Worm (Caenorhabditis elegans) whole organism, late embryonic: ENCODE measurements around the gene sad-1.

ENCODE experiments used
- C08G9.2 ChIP-seq: sonication (generic microtip); optimal IDR thresholded peaks from 2 replicates; lab custom pipeline; 2016; ENCODE audit warnings: mild to moderate bottlenecking, missing genetic modification characterization, moderate library complexity, missing compliant biosample characterization
- F13H6.1 ChIP-seq: sonication (generic microtip); optimal IDR thresholded peaks from 2 replicates; lab custom pipeline; 2016; ENCODE audit warnings: missing genetic modification characterization, missing compliant biosample characterization
- K02D7.2 ChIP-seq: sonication (generic microtip); optimal IDR thresholded peaks from 2 replicates; lab custom pipeline; 2017; ENCODE audit warnings: mild to moderate bottlenecking, missing genetic modification characterization, missing compliant biosample characterization
- K09A11.1 ChIP-seq: sonication (generic microtip); optimal IDR thresholded peaks from 2 replicates; lab custom pipeline; 2017; ENCODE audit warnings: antibody characterized with exemption, mild to moderate bottlenecking, missing genetic modification characterization, missing compliant biosample characterization; ENCODE audit not compliant: insufficient read depth
- T23F11.4 ChIP-seq: fragments of 200-800 bp; sonication (Bioruptor generic); optimal IDR thresholded peaks from 2 replicates; lab custom pipeline; 2018; ENCODE audit warnings: mild to moderate bottlenecking, missing genetic modification characterization, missing compliant biosample characterization
- ahr-1 ChIP-seq: sonication (generic microtip); optimal IDR thresholded peaks from 2 replicates; lab custom pipeline; 2016; ENCODE audit warnings: missing genetic modification characterization, missing compliant biosample characterization
- ama-1 ChIP-seq: fragments of 150-350 bp; optimal IDR thresholded peaks from 2 replicates; lab custom pipeline; 2014
- ceh-14 ChIP-seq: sonication (generic microtip); optimal IDR thresholded peaks from 2 replicates; lab custom pipeline; 2016; ENCODE audit warnings: missing genotype, missing genetic modification characterization, missing compliant biosample characterization
- ceh-18 ChIP-seq: sonication (generic microtip); optimal IDR thresholded peaks from 2 replicates; lab custom pipeline; 2016; ENCODE audit warnings: missing genetic modification characterization, missing compliant biosample characterization
- ceh-19 ChIP-seq: fragments of 200-800 bp; sonication (Bioruptor generic); optimal IDR thresholded peaks from 2 replicates; lab custom pipeline; 2018; ENCODE audit warnings: mild to moderate bottlenecking, missing genetic modification characterization, missing compliant biosample characterization
- ceh-22 ChIP-seq: sonication (generic microtip); optimal IDR thresholded peaks from 2 replicates; lab custom pipeline; 2017; ENCODE audit warnings: missing biosample characterization, missing genetic modification characterization
- ceh-24 ChIP-seq: sonication (generic microtip); optimal IDR thresholded peaks from 2 replicates; lab custom pipeline; 2016; ENCODE audit warnings: mild to moderate bottlenecking, missing genetic modification characterization, missing compliant biosample characterization
- ceh-48 ChIP-seq: sonication (generic microtip); optimal IDR thresholded peaks from 2 replicates; lab custom pipeline; 2016; ENCODE audit warnings: missing genetic modification characterization, inconsistent platforms, missing compliant biosample characterization
- ceh-6 ChIP-seq: fragments of 200-800 bp; sonication (Bioruptor generic); optimal IDR thresholded peaks from 2 replicates; lab custom pipeline; 2018; ENCODE audit warnings: mild to moderate bottlenecking, missing genetic modification characterization, missing compliant biosample characterization
- ceh-9 ChIP-seq: sonication (generic microtip); optimal IDR thresholded peaks from 2 replicates; lab custom pipeline; 2016; ENCODE audit warnings: mild to moderate bottlenecking, missing genetic modification characterization, inconsistent platforms, missing compliant biosample characterization
- dmd-4 ChIP-seq: sonication (generic microtip); optimal IDR thresholded peaks from 2 replicates; lab custom pipeline; 2016; ENCODE audit warnings: borderline replicate concordance, missing genetic modification characterization, missing compliant biosample characterization
- dve-1 ChIP-seq: sonication (generic microtip); optimal IDR thresholded peaks from 2 replicates; lab custom pipeline; 2017; ENCODE audit warnings: antibody characterized with exemption, mild to moderate bottlenecking, missing genetic modification characterization, missing compliant biosample characterization
- fax-1 ChIP-seq: sonication (generic microtip); optimal IDR thresholded peaks from 2 replicates; lab custom pipeline; 2016; ENCODE audit warnings: missing genotype, missing genetic modification characterization, missing compliant biosample characterization
- fkh-10 ChIP-seq: fragments of 150-350 bp; optimal IDR thresholded peaks from 2 replicates; lab custom pipeline; 2014; ENCODE audit warnings: missing biosample characterization, missing genetic modification reagents, missing genetic modification characterization
- fkh-6 ChIP-seq: sonication (generic microtip); optimal IDR thresholded peaks from 2 replicates; lab custom pipeline; 2016; ENCODE audit warnings: missing genetic modification characterization, missing compliant biosample characterization
- gmeb-2 ChIP-seq: sonication (generic microtip); optimal IDR thresholded peaks from 2 replicates; lab custom pipeline; 2016; ENCODE audit warnings: missing genetic modification characterization, inconsistent platforms, missing compliant biosample characterization
- hlh-13 ChIP-seq: fragments of 200-800 bp; sonication (Bioruptor generic); optimal IDR thresholded peaks from 2 replicates; lab custom pipeline; 2018; ENCODE audit warnings: mild to moderate bottlenecking, missing genetic modification characterization, missing compliant biosample characterization
- hlh-30 ChIP-seq: sonication (generic microtip); optimal IDR thresholded peaks from 2 replicates; lab custom pipeline; 2017; ENCODE audit warnings: antibody characterized with exemption, missing genetic modification characterization, missing compliant biosample characterization; ENCODE audit not compliant: insufficient read depth
- hlh-6 ChIP-seq: sonication (generic microtip); optimal IDR thresholded peaks from 2 replicates; lab custom pipeline; 2016; ENCODE audit warnings: missing genotype, missing genetic modification characterization, missing compliant biosample characterization
- hlh-8 ChIP-seq: sonication (generic microtip); optimal IDR thresholded peaks from 2 replicates; lab custom pipeline; 2016; ENCODE audit warnings: missing genotype, missing genetic modification characterization, missing compliant biosample characterization
- madf-2 ChIP-seq: sonication (generic microtip); optimal IDR thresholded peaks from 2 replicates; lab custom pipeline; 2017; ENCODE audit warnings: missing genetic modification characterization, missing compliant biosample characterization
- mec-3 ChIP-seq: sonication (generic microtip); optimal IDR thresholded peaks from 2 replicates; lab custom pipeline; 2016; ENCODE audit warnings: borderline replicate concordance, missing genetic modification characterization, missing compliant biosample characterization
- nhr-232 ChIP-seq: sonication (generic microtip); optimal IDR thresholded peaks from 2 replicates; lab custom pipeline; 2016; ENCODE audit warnings: missing genetic modification characterization, missing compliant biosample characterization
- npax-4 ChIP-seq: sonication (generic microtip); optimal IDR thresholded peaks from 2 replicates; lab custom pipeline; 2016; ENCODE audit warnings: missing genetic modification characterization, missing compliant biosample characterization
- odd-2 ChIP-seq: sonication (generic microtip); optimal IDR thresholded peaks from 2 replicates; lab custom pipeline; 2017; ENCODE audit warnings: antibody characterized with exemption, mild to moderate bottlenecking, missing genetic modification characterization, missing compliant biosample characterization
- pag-3 ChIP-seq: sonication (generic microtip); optimal IDR thresholded peaks from 2 replicates; lab custom pipeline; 2016; ENCODE audit warnings: missing compliant biosample characterization, missing genetic modification characterization, borderline replicate concordance
- pat-9 ChIP-seq: fragments of 200-800 bp; sonication (Bioruptor generic); optimal IDR thresholded peaks from 2 replicates; lab custom pipeline; 2018; ENCODE audit warnings: mild to moderate bottlenecking, missing genetic modification characterization, moderate library complexity, missing compliant biosample characterization
- pax-1 ChIP-seq: fragments of 150-350 bp; optimal IDR thresholded peaks from 2 replicates; lab custom pipeline; 2014; ENCODE audit warnings: missing biosample characterization, missing genetic modification characterization
- pha-4 ChIP-seq: fragments of 150-350 bp; optimal IDR thresholded peaks from 2 replicates; lab custom pipeline; 2018; ENCODE audit warnings: missing biosample characterization, missing genetic modification reagents, missing genetic modification characterization
- pqm-1 ChIP-seq: sonication (generic microtip); optimal IDR thresholded peaks from 2 replicates; lab custom pipeline; 2016; ENCODE audit warnings: missing genetic modification characterization, missing compliant biosample characterization
- rnt-1 ChIP-seq: sonication (generic microtip); optimal IDR thresholded peaks from 2 replicates; lab custom pipeline; 2016; ENCODE audit warnings: missing genetic modification characterization, missing compliant biosample characterization
- sdc-2 ChIP-seq: sonication (generic microtip); optimal IDR thresholded peaks from 2 replicates; lab custom pipeline; 2016; ENCODE audit warnings: missing genotype, missing genetic modification characterization, missing compliant biosample characterization
- sox-2 ChIP-seq: fragments of 200-800 bp; sonication (Bioruptor generic); IDR thresholded peaks from 2 replicates; pipeline ENCODE4 v1.3.6; 2022; ENCODE audit warnings: missing genetic modification reagents, missing genetic modification characterization, missing compliant biosample characterization
- sox-4 ChIP-seq: sonication (generic microtip); optimal IDR thresholded peaks from 2 replicates; lab custom pipeline; 2017; ENCODE audit warnings: mild to moderate bottlenecking, missing genetic modification characterization, inconsistent platforms, missing compliant biosample characterization
- tbx-2 ChIP-seq: sonication (generic microtip); optimal IDR thresholded peaks from 2 replicates; lab custom pipeline; 2016; ENCODE audit warnings: missing genetic modification characterization, missing compliant biosample characterization
- ttx-3 ChIP-seq: sonication (generic microtip); optimal IDR thresholded peaks from 2 replicates; lab custom pipeline; 2016; ENCODE audit warnings: missing genetic modification reagents, missing genetic modification characterization, missing compliant biosample characterization
- unc-3 ChIP-seq, 2 experiments: fragments of 200-800 bp in 1 of 2; sonication (Bioruptor generic) in 1 of 2; sonication (generic microtip) in 1 of 2; conservative IDR thresholded peaks in 1 of 2; optimal IDR thresholded peaks in 1 of 2; 2 replicates each; pipeline versions ENCODE4 v1.3.6 to Lab custom; 2016 to 2022; ENCODE audit warnings: missing compliant biosample characterization in 2 of 2, missing genetic modification characterization in 2 of 2, missing genetic modification reagents in 1 of 2
- ztf-16 ChIP-seq: sonication (generic microtip); optimal IDR thresholded peaks from 2 replicates; lab custom pipeline; 2017; ENCODE audit warnings: missing genetic modification characterization, missing compliant biosample characterization

The sad-1 gene

DNA sequence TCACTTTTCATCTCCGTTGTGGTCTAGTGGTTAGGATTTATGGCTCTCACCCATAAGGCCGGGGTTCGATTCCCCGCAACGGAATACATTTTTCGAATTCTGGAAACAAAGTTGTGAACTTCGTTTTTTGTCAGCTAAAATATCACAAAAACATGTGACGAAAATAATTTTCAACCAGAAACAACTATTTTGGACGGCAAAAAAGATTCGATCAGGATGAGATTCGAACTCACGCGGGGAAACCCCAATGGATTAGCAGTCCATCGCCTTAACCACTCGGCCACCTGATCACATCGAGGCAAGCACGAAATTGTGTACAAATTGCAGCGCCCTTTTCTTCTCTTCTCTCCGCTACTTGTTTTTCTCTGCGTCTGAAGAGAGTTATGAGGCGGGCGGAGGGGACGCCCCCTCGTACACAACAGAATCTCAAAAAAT is 51.8 kb downstream of the sad-1 start (continued):
- TF ChIP-seq ztf-16 (tag; lab: Kevin White, UChicago) (peak; percentile 70), nhr-232 (tag; lab: Kevin White, UChicago) (peak; percentile 60), ceh-19 (GFP tag; lab: Kevin White, UChicago) (peak; percentile 81), ceh-6 (peak; percentile 73), fkh-6 (peak; percentile 67), madf-2 (peak; percentile 74), hlh-6 (tag; lab: Kevin White, UChicago) (peak; percentile 57)

- TF ChIP-seq hlh-13 (GFP tag; lab: Kevin White, UChicago) (no peak), pag-3 (tag; lab: Kevin White, UChicago) (no peak), hlh-8 (no peak), K09A11.1 (no peak), sdc-2 (no peak), T23F11.4 (GFP tag; lab: Kevin White, UChicago) (no peak), mec-3 (no peak), pqm-1 (tag; lab: Kevin White, UChicago) (no peak), fax-1 (tag; lab: Kevin White, UChicago) (no peak)
- TF ChIP-seq, all 69 proteins: peak for 0
Observed at ce11 chrX:13446418-13446817, 54.0 kb downstream of the sad-1 start, which contains the start of gene set-8. Gene set-8 (plus strand): TSS chrX:13446718.

- TF ChIP-seq ceh-24 (tag; lab: Kevin White, UChicago), result no peak
- no peak for TF ChIP-seq pat-9 (tag; lab: Kevin White, UChicago)
- no peak for TF ChIP-seq ceh-48 (tag; lab: Kevin White, UChicago)
- TF ChIP-seq T23F11.4 (GFP tag; lab: Kevin White, UChicago), result no peak
Observed at ce11 chrX:13444267-13444666, 56.2 kb downstream of the sad-1 start.

ce11 chrX:13443283-13443682 is 57.2 kb downstream of the sad-1 start:
- no peak for TF ChIP-seq K09A11.1
- no peak for TF ChIP-seq fkh-10 (GFP tag; lab: Kevin White, UChicago)
- no peak for TF ChIP-seq ttx-3 (tag; lab: Kevin White, UChicago)
- TF ChIP-seq hlh-8, result no peak
- TF ChIP-seq madf-2, result no peak
- TF ChIP-seq ceh-14, result no peak
- no peak for TF ChIP-seq dmd-4
- TF ChIP-seq ceh-48 (tag; lab: Kevin White, UChicago), result no peak
- no peak for TF ChIP-seq npax-4 (tag; lab: Kevin White, UChicago)
- TF ChIP-seq fax-1 (tag; lab: Kevin White, UChicago), result no peak
- TF ChIP-seq F13H6.1 (tag; lab: Kevin White, UChicago), result no peak

DNA sequence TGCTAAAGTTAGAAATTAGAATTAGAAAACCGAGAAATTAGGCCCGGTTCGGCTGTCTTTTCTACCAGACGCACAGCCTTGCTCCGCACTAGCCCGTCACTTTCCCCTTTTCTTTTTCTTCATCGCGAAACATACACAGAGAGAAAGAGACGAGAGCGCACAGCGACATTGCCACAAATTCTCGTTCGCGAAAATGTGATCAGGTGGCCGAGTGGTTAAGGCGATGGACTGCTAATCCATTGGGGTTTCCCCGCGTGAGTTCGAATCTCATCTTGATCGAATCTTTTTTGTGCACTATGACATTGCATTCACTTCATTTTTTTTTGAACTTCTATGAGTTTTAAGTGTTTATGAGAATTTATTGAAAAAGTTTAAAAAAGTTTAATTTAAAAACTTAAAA is 58.0 kb downstream of the sad-1 start:
- TF ChIP-seq pha-4 (tag; lab: Kevin White, UChicago), result no peak
- TF ChIP-seq K02D7.2, result no peak
- TF ChIP-seq ceh-22 (tag; lab: Kevin White, UChicago), result no peak
- TF ChIP-seq nhr-232 (tag; lab: Kevin White, UChicago), result no peak
- no peak for TF ChIP-seq ttx-3 (tag; lab: Kevin White, UChicago)
- no peak for TF ChIP-seq ceh-48 (tag; lab: Kevin White, UChicago)
- TF ChIP-seq T23F11.4 (GFP tag; lab: Kevin White, UChicago), result no peak
- TF ChIP-seq pag-3 (tag; lab: Kevin White, UChicago), result no peak
- TF ChIP-seq sdc-2, result peak; percentile 97
- no peak for TF ChIP-seq dve-1
- no peak for TF ChIP-seq ztf-16 (tag; lab: Kevin White, UChicago)
- TF ChIP-seq ahr-1 (tag; lab: Kevin White, UChicago), result no peak
- no peak for TF ChIP-seq sox-4
- no peak for TF ChIP-seq odd-2
- TF ChIP-seq hlh-30, result peak; percentile 11
- TF ChIP-seq unc-3 (GFP tag; conservative IDR thresholded peaks at IDR 0.05; lab: Robert Waterston, UW), result 0 out of 2 replicates have a peak, but pooled peaks have one; percentile 23
- TF ChIP-seq unc-3 (tag; optimal IDR thresholded peaks at IDR 0.05; lab: Kevin White, UChicago), result no peak
- TF ChIP-seq C08G9.2 (tag; lab: Kevin White, UChicago), result no peak
- TF ChIP-seq ceh-9, result no peak
- TF ChIP-seq tbx-2 (tag; lab: Kevin White, UChicago), result peak; percentile 3
- peak; percentile 37 for TF ChIP-seq rnt-1 (tag; lab: Kevin White, UChicago)
- TF ChIP-seq hlh-8, result no peak
- no peak for TF ChIP-seq fax-1 (tag; lab: Kevin White, UChicago)
- TF ChIP-seq ceh-18 (tag; lab: Kevin White, UChicago), result peak; percentile 4
- no peak for TF ChIP-seq pax-1
- no peak for TF ChIP-seq ama-1
- no peak for TF ChIP-seq ceh-24 (tag; lab: Kevin White, UChicago)
- no peak for TF ChIP-seq gmeb-2 (tag; lab: Kevin White, UChicago)
- TF ChIP-seq sox-2, result no peak
